Worm (Caenorhabditis elegans) whole organism, L4 larva: Measurements from ENCODE around the gene paic-1.

ENCODE experiments used
- aly-2 ChIP-seq: sonication (generic microtip); optimal IDR thresholded peaks from 2 replicates; lab custom pipeline; 2018; ENCODE audit warnings: missing biosample characterization, missing genetic modification characterization
- ama-1 ChIP-seq: fragments of 150-350 bp; optimal IDR thresholded peaks from 2 replicates; lab custom pipeline; 2014; ENCODE audit warnings: inconsistent platforms, mixed read lengths
- ceh-44 ChIP-seq: fragments of 200-800 bp; sonication (Bioruptor generic); IDR thresholded peaks from 2 replicates; pipeline ENCODE4 v1.3.6; 2022; ENCODE audit warnings: missing genetic modification reagents, missing genetic modification characterization, missing compliant biosample characterization
- ceh-62 ChIP-seq: sonication (generic microtip); optimal IDR thresholded peaks from 2 replicates; lab custom pipeline; 2017; ENCODE audit warnings: missing biosample characterization, missing genetic modification characterization
- ces-1 ChIP-seq: fragments of 150-350 bp; sonication (generic microtip); optimal IDR thresholded peaks from 4 replicates; lab custom pipeline; 2014; ENCODE audit warnings: missing biosample characterization, missing genetic modification reagents, missing genetic modification characterization
- ctbp-1 ChIP-seq: fragments of 200-800 bp; sonication (Bioruptor generic); IDR thresholded peaks from 2 replicates; pipeline ENCODE4 v1.3.6; 2022; ENCODE audit warnings: missing genetic modification reagents, missing genetic modification characterization, missing compliant biosample characterization
- lin-13 ChIP-seq: fragments of 150-350 bp; optimal IDR thresholded peaks from 2 replicates; lab custom pipeline; 2014; ENCODE audit warnings: missing biosample characterization, missing genetic modification reagents, missing genetic modification characterization
- lir-3 ChIP-seq: sonication (generic microtip); optimal IDR thresholded peaks from 2 replicates; lab custom pipeline; 2016; ENCODE audit warnings: mild to moderate bottlenecking, missing genetic modification characterization, missing compliant biosample characterization
- mes-2 ChIP-seq: sonication (generic microtip); optimal IDR thresholded peaks from 2 replicates; lab custom pipeline; 2016; ENCODE audit warnings: missing genotype, mild to moderate bottlenecking, missing genetic modification characterization, missing compliant biosample characterization; ENCODE audit not compliant: poor library complexity, severe bottlenecking
- nhr-237 ChIP-seq: sonication (generic microtip); optimal IDR thresholded peaks from 2 replicates; lab custom pipeline; 2017; ENCODE audit warnings: missing biosample characterization, missing genetic modification characterization
- nhr-6 ChIP-seq: fragments of 150-350 bp; optimal IDR thresholded peaks from 2 replicates; lab custom pipeline; 2014; ENCODE audit warnings: missing biosample characterization, missing genetic modification characterization
- pha-4 ChIP-seq, 2 experiments: fragments of 150-350 bp in 1 of 2; fragments of 200-800 bp in 1 of 2; sonication (Bioruptor generic) in 1 of 2; IDR thresholded peaks in 1 of 2; optimal IDR thresholded peaks in 1 of 2; 2 replicates each; pipeline versions ENCODE4 v1.3.6 to Lab custom; 2014 to 2022; ENCODE audit warnings: missing genetic modification characterization in 2 of 2, missing genetic modification reagents in 2 of 2, missing biosample characterization in 1 of 2, missing compliant biosample characterization in 1 of 2
- unc-62 ChIP-seq, 3 experiments: fragments of 150-350 bp in 1 of 3; sonication (generic microtip); optimal IDR thresholded peaks in 2 of 3; peaks in 1 of 3; 1 replicate in 1 of 3; 2 replicates in 2 of 3; lab custom pipeline; 2014 to 2017; ENCODE audit warnings: missing biosample characterization in 3 of 3, missing genetic modification characterization in 3 of 3, missing genetic modification reagents in 3 of 3, missing genotype in 1 of 3

- no peak for TF ChIP-seq ceh-62 (tag; lab: Kevin White, UChicago)
- no peak for TF ChIP-seq lir-3 (tag; lab: Kevin White, UChicago)
- no peak for TF ChIP-seq ces-1
- no peak for TF ChIP-seq lin-13 (GFP tag; lab: Kevin White, UChicago)
- TF ChIP-seq ctbp-1 (GFP tag; lab: Robert Waterston, UW), result no peak
- no peak for TF ChIP-seq unc-62 (GFP tag; optimal IDR thresholded peaks at IDR 0.05 in 1 of 2; lab: Kevin White, UChicago)
- no peak for TF ChIP-seq unc-62 (tag; optimal IDR thresholded peaks at IDR 0.05; lab: Kevin White, UChicago)
- no peak for TF ChIP-seq nhr-6 (tag; lab: Kevin White, UChicago)
- TF ChIP-seq pha-4 (GFP tag; IDR thresholded peaks at IDR 0.05; lab: Robert Waterston, UW), result no peak
- TF ChIP-seq pha-4 (tag; optimal IDR thresholded peaks at IDR 0.05; lab: Kevin White, UChicago), result no peak
- no peak for TF ChIP-seq ama-1 (lab: Kevin White, UChicago)
- no peak for TF ChIP-seq nhr-237
- no peak for TF ChIP-seq ceh-44 (GFP tag; lab: Robert Waterston, UW)
- TF ChIP-seq aly-2 (tag; lab: Kevin White, UChicago), result no peak
- TF ChIP-seq mes-2 (tag; lab: Kevin White, UChicago), result no peak
Measured at ce11 chrII:4324061-4324460, 48.3 kb downstream of the paic-1 start, which contains the start of gene mog-2.
